Worm (Caenorhabditis elegans): ENCODE measurements around the gene dhs-30.

dhs-30 gene

ce11 chrX:17217050-17217813 lies 18.4 kb downstream of the dhs-30 start, which contains the start of gene acdh-7:
Gene acdh-7 (minus strand): TSS chrX:17217105.
- peak; percentile 25 for TF ChIP-seq M03D4.4 (tag; optimal IDR thresholded peaks at IDR 0.05)
- TF ChIP-seq ceh-43 (GFP tag; optimal IDR thresholded peaks at IDR 0.05) = no peak
- no peak for TF ChIP-seq mab-5 (tag; optimal IDR thresholded peaks at IDR 0.05)
- peak; percentile 36 for TF ChIP-seq cnd-1 (tag; optimal IDR thresholded peaks at IDR 0.05)
- TF ChIP-seq hlh-1 (tag; optimal IDR thresholded peaks at IDR 0.05) = peak; percentile 31
- peak; percentile 69 for TF ChIP-seq nhr-12 (tag; optimal IDR thresholded peaks at IDR 0.05)
- peak; percentile 35 for TF ChIP-seq lin-32 (GFP tag; optimal IDR thresholded peaks at IDR 0.05)

- peak; percentile 53 for TF ChIP-seq unc-62 (GFP tag; optimal IDR thresholded peaks at IDR 0.05)
- no peak for TF ChIP-seq nhr-76 (tag; optimal IDR thresholded peaks at IDR 0.05)
- peak; percentile 4 for TF ChIP-seq unc-120 (tag; optimal IDR thresholded peaks at IDR 0.05; ENCODE audit: poor library complexity, severe bottlenecking)
- TF ChIP-seq ceh-39 (tag; optimal IDR thresholded peaks at IDR 0.05) = no peak
These were observed 19.5 kb downstream of the dhs-30 start for ce11 chrX:17216178-17216577.

- TF ChIP-seq ceh-83 (GFP tag; optimal IDR thresholded peaks at IDR 0.05) (no peak), ztf-11 (tag; optimal IDR thresholded peaks at IDR 0.05) (no peak), M03D4.4 (tag; optimal IDR thresholded peaks at IDR 0.05) (no peak), sptf-1 (tag; optimal IDR thresholded peaks at IDR 0.05) (no peak), nhr-28 (tag; optimal IDR thresholded peaks at IDR 0.05) (no peak), tbx-8 (GFP tag; optimal IDR thresholded peaks at IDR 0.05) (no peak)
These were observed 19.9 kb downstream of the dhs-30 start for ce11 chrX:17215753-17216152.

ce11 chrX:17214803-17215202 lies 20.8 kb downstream of the dhs-30 start, which contains the start of gene acdh-10:
Gene acdh-10 (minus strand): TSS chrX:17214903.
- TF ChIP-seq nhr-2 (tag; optimal IDR thresholded peaks at IDR 0.05) = no peak
- TF ChIP-seq pha-4 (tag; optimal IDR thresholded peaks at IDR 0.05) = no peak
- TF ChIP-seq sem-2 (GFP tag; optimal IDR thresholded peaks at IDR 0.05) = no peak
- no peak for TF ChIP-seq tbx-8 (GFP tag; optimal IDR thresholded peaks at IDR 0.05)

- TF ChIP-seq unc-120 (tag; optimal IDR thresholded peaks at IDR 0.05; ENCODE audit: poor library complexity, severe bottlenecking) = no peak
- peak; percentile 78 for TF ChIP-seq blmp-1 (tag; optimal IDR thresholded peaks at IDR 0.05)
These were observed 24.1 kb downstream of the dhs-30 start for ce11 chrX:17211513-17211912.

ce11 chrX:17209265-17209664 lies 26.4 kb downstream of the dhs-30 start, which contains the start of gene T08G2.2:
Gene T08G2.2 (minus strand): TSS chrX:17209365.
- TF ChIP-seq snpc-4 (tag; optimal IDR thresholded peaks at IDR 0.05) (no peak), sptf-1 (tag; optimal IDR thresholded peaks at IDR 0.05) (no peak), pha-4 (tag; optimal IDR thresholded peaks at IDR 0.05) (no peak), elt-1 (tag; optimal IDR thresholded peaks at IDR 0.05; ENCODE audit: borderline replicate concordance, insufficient read depth) (no peak), unc-62 (GFP tag; optimal IDR thresholded peaks at IDR 0.05) (no peak), unc-120 (tag; optimal IDR thresholded peaks at IDR 0.05; ENCODE audit: poor library complexity, severe bottlenecking) (no peak), lin-13 (tag; optimal IDR thresholded peaks at IDR 0.05) (no peak)

- no peak for TF ChIP-seq zip-8 (tag; optimal IDR thresholded peaks at IDR 0.05)
- TF ChIP-seq ceh-83 (GFP tag; optimal IDR thresholded peaks at IDR 0.05) = no peak
These were observed 29.8 kb downstream of the dhs-30 start for ce11 chrX:17205853-17206252.

ce11 chrX:17203399-17203798 lies 32.2 kb downstream of the dhs-30 start:
- TF ChIP-seq nhr-2 (tag; optimal IDR thresholded peaks at IDR 0.05) = no peak
- no peak for TF ChIP-seq hlh-1 (tag; optimal IDR thresholded peaks at IDR 0.05)

Data from whole organism, mixed stage, embryonic.